Worm (Caenorhabditis elegans): ENCODE data around the gene grl-4.

Gene grl-4

DNA sequence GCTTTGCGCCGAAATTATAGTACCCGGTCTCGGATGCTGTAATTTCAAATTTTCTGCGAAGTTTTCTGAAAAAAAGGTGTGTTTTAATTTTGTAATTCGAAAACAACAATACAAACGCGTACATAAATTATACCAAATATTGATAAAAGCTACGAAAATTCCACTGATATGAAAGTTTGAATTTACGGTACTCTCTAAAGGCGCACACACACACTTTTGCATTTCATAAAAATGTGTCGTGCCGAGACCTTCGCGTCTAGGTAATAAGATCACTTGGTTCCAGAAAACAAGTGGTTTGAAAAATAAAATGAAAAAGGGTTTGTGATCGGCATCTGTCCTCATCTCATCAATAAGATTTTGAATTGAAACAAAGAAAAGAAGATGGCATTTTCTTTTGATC, 282 bp upstream of the grl-4 start:
- TF ChIP-seq lin-39 (tag; optimal IDR thresholded peaks at IDR 0.05) (no peak), sma-3 (GFP tag; optimal IDR thresholded peaks at IDR 0.05) (no peak), alr-1 (tag; optimal IDR thresholded peaks at IDR 0.05) (no peak), elt-1 (tag; optimal IDR thresholded peaks at IDR 0.05) (no peak), nhr-25 (tag; optimal IDR thresholded peaks at IDR 0.05) (no peak), unc-39 (tag; optimal IDR thresholded peaks at IDR 0.05) (no peak), skn-1 (tag; optimal IDR thresholded peaks at IDR 0.05) (no peak), F13H6.1 (tag; optimal IDR thresholded peaks at IDR 0.05) (no peak), Y55F3AM.14 (GFP tag; optimal IDR thresholded peaks at IDR 0.05) (no peak), elt-3 (tag; optimal IDR thresholded peaks at IDR 0.05) (no peak), mbf-1 (tag; optimal IDR thresholded peaks at IDR 0.05) (no peak), ceh-82 (tag; optimal IDR thresholded peaks at IDR 0.05) (no peak), nhr-129 (tag; optimal IDR thresholded peaks at IDR 0.05) (no peak)

DNA sequence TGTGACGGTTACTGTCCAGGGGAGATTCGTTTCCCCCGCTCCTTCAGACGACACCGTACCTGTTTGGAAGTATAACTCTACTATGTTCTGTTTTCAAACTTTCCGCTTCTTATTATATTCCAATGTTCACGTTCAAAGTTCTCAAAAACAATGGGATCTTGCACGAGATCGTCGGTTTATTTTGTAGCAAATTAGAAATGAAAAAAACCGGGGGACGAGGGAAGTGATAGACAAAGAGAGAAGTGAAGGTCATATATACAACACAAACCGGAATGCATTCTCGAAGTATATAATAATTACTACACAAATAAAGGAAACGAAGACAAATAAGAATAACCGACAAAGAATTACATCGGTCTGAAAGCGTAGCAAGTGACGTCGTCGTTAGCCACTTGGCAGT, 882 bp downstream of the grl-4 start:
- no peak for TF ChIP-seq snpc-4 (tag; optimal IDR thresholded peaks at IDR 0.05)
- peak; percentile 19 for TF ChIP-seq crh-2 (tag; optimal IDR thresholded peaks at IDR 0.05)
- TF ChIP-seq lin-39 (tag; optimal IDR thresholded peaks at IDR 0.05), result no peak
- no peak for TF ChIP-seq nhr-21 (tag; optimal IDR thresholded peaks at IDR 0.05)
- TF ChIP-seq nhr-25 (tag; optimal IDR thresholded peaks at IDR 0.05), result peak; percentile 65

DNA sequence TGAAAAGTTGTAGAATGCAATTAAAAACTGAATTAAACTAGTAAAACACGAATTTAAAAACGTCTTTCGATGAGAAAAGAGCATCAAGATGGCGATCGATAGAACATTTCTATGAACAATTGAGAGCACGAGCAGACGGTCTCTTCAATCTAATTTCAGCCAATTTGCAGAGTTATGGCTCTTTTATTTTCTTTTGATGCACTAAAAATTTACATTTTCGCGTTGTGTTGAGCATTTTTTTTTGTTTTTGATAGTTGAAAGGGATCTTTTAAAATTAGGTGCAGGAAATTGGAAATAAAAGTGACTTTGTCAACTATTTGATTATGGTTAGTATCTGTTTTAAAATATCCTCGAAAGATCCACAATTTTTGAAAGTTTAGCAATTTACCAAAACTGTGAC, 1.6 kb downstream of the grl-4 start, which contains the start of gene F42C5.6:
Gene F42C5.6 (minus strand): TSS at position 101 of the 400 bp plus-strand sequence.
- TF ChIP-seq lin-13 (GFP tag; optimal IDR thresholded peaks at IDR 0.05) (no peak), Y55F3AM.14 (GFP tag; optimal IDR thresholded peaks at IDR 0.05) (no peak), nhr-21 (tag; optimal IDR thresholded peaks at IDR 0.05) (no peak), mbf-1 (tag; optimal IDR thresholded peaks at IDR 0.05) (no peak), F13H6.1 (tag; optimal IDR thresholded peaks at IDR 0.05) (no peak), peb-1 (tag; optimal IDR thresholded peaks at IDR 0.05) (no peak), nhr-237 (tag; optimal IDR thresholded peaks at IDR 0.05) (no peak), ceh-16 (tag; optimal IDR thresholded peaks at IDR 0.05) (no peak), unc-62 (GFP tag; optimal IDR thresholded peaks at IDR 0.05) (no peak)

DNA sequence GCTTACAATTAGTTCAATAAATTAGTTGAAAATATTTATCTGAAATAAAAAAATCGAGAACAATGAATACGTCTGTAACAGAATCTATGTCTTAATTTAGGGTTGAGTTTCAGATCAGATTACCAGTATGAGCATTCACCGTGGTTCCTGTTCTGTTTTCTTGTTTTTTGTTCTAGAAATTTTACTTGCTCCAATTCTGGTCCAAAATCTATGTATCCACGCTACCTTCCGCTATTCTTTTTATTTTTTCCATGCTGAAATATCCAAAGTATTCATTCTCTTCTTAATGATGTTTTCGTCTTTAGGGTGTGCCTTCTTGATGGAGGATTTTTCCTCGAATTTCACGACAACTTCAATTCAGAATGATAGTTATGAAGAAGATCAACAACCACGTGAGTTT, 5.2 kb downstream of the grl-4 start, which contains the start of gene npr-27:
Gene npr-27 (plus strand): TSS at position 301 of the 400 bp plus-strand sequence.
- TF ChIP-seq ceh-82 (tag; optimal IDR thresholded peaks at IDR 0.05) (no peak), fos-1 (tag; optimal IDR thresholded peaks at IDR 0.05) (no peak), lin-11 (tag; optimal IDR thresholded peaks at IDR 0.05) (no peak), nhr-12 (tag; optimal IDR thresholded peaks at IDR 0.05) (no peak), nhr-23 (tag; optimal IDR thresholded peaks at IDR 0.05) (no peak), gmeb-1 (tag; optimal IDR thresholded peaks at IDR 0.05) (no peak), nhr-25 (tag; optimal IDR thresholded peaks at IDR 0.05) (no peak), sma-3 (GFP tag; optimal IDR thresholded peaks at IDR 0.05) (no peak), crh-2 (tag; optimal IDR thresholded peaks at IDR 0.05) (no peak), sem-4 (tag; optimal IDR thresholded peaks at IDR 0.05) (no peak), mdl-1 (tag; optimal IDR thresholded peaks at IDR 0.05) (no peak), unc-55 (GFP tag; optimal IDR thresholded peaks at IDR 0.05) (no peak), aly-2 (tag; optimal IDR thresholded peaks at IDR 0.05) (no peak), skn-1 (tag; optimal IDR thresholded peaks at IDR 0.05) (no peak), nhr-10 (tag; optimal IDR thresholded peaks at IDR 0.05) (no peak), nhr-6 (tag; optimal IDR thresholded peaks at IDR 0.05) (no peak), zag-1 (tag; optimal IDR thresholded peaks at IDR 0.05) (no peak), lsy-2 (tag; optimal IDR thresholded peaks at IDR 0.05) (no peak), ztf-4 (tag; optimal IDR thresholded peaks at IDR 0.05) (no peak), mbf-1 (tag; optimal IDR thresholded peaks at IDR 0.05) (no peak)

DNA sequence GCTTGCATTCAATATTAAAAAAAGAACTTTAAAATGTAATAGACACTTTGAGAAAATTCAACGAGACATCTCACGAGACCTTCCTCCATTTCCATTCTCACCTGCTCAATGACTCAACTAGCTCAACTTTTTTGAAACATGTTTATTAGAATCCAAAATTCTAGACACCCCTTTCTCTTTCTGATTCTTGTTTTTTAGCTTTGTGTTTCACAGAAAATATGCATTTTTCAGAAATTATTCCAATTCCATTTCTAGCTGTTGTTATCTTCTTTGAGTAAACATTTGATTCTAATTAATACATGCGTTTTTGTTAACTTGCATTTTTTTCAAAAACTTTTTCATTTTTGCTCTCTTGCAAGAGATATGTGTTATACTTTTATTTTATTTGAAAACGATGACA, 9.1 kb downstream of the grl-4 start:
- TF ChIP-seq ceh-16 (tag; optimal IDR thresholded peaks at IDR 0.05) (no peak), sem-4 (tag; optimal IDR thresholded peaks at IDR 0.05) (no peak), gmeb-1 (tag; optimal IDR thresholded peaks at IDR 0.05) (no peak), F13H6.1 (tag; optimal IDR thresholded peaks at IDR 0.05) (no peak), ZK546.5 (tag; optimal IDR thresholded peaks at IDR 0.05) (no peak), unc-62 (GFP tag; optimal IDR thresholded peaks at IDR 0.05) (no peak), nhr-6 (tag; optimal IDR thresholded peaks at IDR 0.05) (no peak), ceh-82 (tag; optimal IDR thresholded peaks at IDR 0.05) (no peak), lin-13 (GFP tag; optimal IDR thresholded peaks at IDR 0.05) (no peak), crh-2 (tag; optimal IDR thresholded peaks at IDR 0.05) (no peak), lin-11 (tag; optimal IDR thresholded peaks at IDR 0.05) (no peak), lsy-2 (tag; optimal IDR thresholded peaks at IDR 0.05) (no peak), sma-3 (GFP tag; optimal IDR thresholded peaks at IDR 0.05) (no peak), nhr-21 (tag; optimal IDR thresholded peaks at IDR 0.05) (no peak), egl-27 (tag; optimal IDR thresholded peaks at IDR 0.05) (no peak), nhr-11 (tag; optimal IDR thresholded peaks at IDR 0.05) (no peak), ztf-4 (tag; optimal IDR thresholded peaks at IDR 0.05) (no peak), ztf-1 (GFP tag; conservative IDR thresholded peaks at IDR 0.05) (no peak), mbf-1 (tag; optimal IDR thresholded peaks at IDR 0.05) (no peak)
